Fruit fly (Drosophila melanogaster) S2 (cell line): ENCODE data around the gene ogre.
A peak's percentile ranks its signal among the peaks of the same experiment; 100 is the strongest.

Experiments
- CG8478 ChIP-seq: fragments of >200 bp; optimal IDR thresholded peaks from 2 replicates; lab custom pipeline; 2018
- CTCF ChIP-seq, 2 experiments: fragments of >200 bp; optimal IDR thresholded peaks; 2 replicates each; lab custom pipeline; 2018

The ogre gene

DNA sequence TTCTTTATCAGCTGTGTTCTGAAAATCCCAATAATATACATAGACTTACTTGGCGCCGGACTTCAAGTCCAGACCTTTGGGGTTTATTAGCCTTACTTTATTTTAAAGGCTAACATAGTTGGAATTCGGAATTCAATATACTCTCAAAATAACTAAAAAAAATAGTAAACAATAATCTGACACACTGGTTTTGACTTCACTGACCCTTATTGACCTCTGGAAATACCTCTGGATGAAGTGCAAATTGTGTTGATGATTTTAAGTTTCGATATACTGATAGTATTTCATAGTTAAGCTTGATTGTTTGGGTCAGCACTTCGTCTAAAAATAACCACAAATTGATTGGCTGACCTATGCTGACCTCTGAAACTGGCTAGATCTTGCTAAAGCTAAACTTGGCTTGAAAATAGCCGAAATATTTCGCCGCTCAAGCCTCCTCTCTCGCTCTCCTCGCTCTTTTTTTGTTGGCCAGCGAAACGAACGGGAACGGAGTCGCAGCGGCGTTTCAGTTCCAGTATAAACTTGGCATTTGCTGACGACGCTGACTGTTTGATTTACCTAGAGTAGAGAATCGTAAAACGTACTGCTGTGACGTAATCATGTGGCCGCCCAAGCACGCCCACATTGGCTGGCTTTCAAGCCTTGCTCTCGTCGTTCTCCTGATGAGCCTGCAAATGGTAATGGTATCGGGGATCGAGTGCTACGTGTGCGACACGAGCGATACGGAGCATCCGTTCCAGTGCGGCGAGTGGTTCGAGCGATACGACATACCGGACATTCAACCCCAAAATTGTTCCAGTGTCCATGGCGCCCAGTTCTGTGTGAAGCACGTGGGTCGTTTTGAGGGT lies 4.9 kb downstream of the ogre start, which contains the start of gene bou:
TSS of gene bou (plus strand) at position 507 of the 848 bp plus-strand sequence.
- TF ChIP-seq CTCF (optimal IDR thresholded peaks at IDR 0.05; lab: Kevin White, UChicago) (no peak), CG8478 (no peak)

- no peak for TF ChIP-seq CG8478
- TF ChIP-seq CTCF (optimal IDR thresholded peaks at IDR 0.05; lab: Kevin White, UChicago), result no peak
These were observed 5.8 kb downstream of the ogre start for dm6 chrX:6985182-6985851.

dm6 chrX:6983500-6984320 lies 7.4 kb downstream of the ogre start:
- TF ChIP-seq CTCF (optimal IDR thresholded peaks at IDR 0.05; lab: Kevin White, UChicago), result no peak
- no peak for TF ChIP-seq CG8478

DNA sequence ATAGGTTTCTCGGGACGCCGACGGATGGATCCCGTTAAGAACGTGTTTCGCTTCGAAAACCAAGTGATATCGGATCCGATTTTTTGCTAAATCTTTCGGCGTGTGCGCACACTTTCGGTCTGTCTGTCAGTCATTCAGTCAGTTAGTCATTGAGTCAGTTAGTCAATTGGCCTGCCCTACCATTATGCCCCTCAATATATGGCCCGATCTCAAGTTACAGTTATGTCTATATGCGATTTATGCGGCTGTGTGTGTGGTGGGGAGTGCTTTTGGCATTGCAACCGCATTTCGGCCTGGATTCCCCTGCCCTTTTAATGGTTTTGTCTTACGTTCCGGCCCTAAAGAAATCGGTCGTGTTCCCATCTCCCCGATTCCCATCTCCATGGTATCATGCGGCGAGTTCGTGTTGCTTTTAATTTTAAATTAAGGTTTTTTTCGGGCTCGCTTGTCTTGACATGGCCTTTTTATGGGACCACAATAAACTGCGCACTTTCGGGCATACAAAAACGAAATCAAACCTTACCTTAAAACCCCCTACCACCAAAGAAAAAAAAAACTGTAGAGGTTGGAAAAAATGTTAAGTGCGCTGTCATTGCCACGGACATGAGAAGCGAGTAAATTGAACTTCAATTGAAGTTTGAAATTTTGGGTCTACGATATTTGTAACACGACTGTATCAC lies 8.3 kb downstream of the ogre start:
- TF ChIP-seq CG8478 (no peak), CTCF (optimal IDR thresholded peaks at IDR 0.05; lab: Kevin White, UChicago) (no peak)

DNA sequence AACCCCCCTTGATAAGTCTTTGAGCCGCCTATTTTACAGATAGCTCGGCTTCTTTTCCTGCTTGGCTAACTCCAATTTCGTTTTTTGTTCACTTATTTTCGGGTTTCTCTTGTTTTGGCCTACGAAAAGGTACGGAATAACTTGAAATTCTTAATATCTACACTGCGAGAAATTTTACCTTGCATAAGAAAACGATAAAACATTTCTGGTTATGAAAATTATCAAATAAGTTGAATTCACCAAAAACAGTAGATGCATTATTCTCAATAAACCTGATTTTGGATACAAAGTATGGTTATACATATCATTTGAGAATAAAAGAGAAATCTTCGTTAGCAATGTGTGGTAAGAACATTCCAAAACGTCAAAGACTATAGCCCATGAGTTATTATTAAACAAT lies 9.1 kb downstream of the ogre start:
- TF ChIP-seq CG8478 (no peak), CTCF (optimal IDR thresholded peaks at IDR 0.05; lab: Kevin White, UChicago) (no peak)

DNA sequence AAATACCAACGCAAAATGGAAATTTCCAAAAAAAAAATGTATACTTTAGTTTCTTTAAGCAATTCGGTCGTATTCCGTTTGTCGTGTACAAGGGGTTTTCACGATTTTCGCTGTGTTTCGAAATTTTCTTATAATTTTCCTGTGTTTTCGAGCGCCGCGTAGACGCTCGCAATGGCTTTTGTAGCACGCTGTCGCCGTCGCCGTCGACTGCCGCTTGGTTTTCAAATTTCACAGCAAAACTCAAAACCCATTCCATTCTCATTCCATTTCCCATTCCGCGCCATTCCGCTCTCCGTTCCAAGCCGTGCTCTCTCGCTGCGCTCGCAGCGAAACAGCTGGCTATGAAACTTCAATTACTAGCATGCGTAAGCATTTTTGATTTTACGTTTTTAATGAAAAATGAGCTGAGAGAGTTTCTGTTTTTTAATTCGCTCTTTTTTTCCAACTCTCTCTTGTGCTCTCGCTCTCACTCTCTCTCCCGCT lies 9.6 kb downstream of the ogre start:
- TF ChIP-seq CG8478 (no peak), CTCF (optimal IDR thresholded peaks at IDR 0.05; lab: Kevin White, UChicago) (no peak)

dm6 chrX:6976911-6977310 lies 14.2 kb downstream of the ogre start:
- TF ChIP-seq CTCF (optimal IDR thresholded peaks at IDR 0.05; lab: Kevin White, UChicago) (no peak), CG8478 (no peak)

DNA sequence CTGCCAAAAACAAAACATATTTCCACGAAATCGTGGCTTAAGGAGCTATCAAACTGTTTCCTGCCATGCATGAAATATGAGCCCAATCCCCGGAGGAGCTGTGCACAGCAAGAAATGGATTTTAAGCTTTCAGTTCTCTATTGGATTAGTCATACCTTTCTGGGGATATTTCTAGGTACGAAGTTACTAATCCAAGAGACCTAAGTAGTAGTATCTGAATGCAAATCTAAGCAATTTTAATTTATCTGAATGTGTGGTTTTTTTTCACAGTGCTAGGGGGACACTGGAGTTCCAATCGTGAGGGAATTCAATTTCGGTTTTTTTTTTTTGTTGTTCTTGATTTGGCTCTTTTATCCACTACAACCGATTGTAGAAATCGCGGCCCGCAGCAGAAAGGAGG lies 14.8 kb downstream of the ogre start:
- TF ChIP-seq CG8478 (no peak), CTCF (optimal IDR thresholded peaks at IDR 0.05; lab: Kevin White, UChicago) (no peak)

DNA sequence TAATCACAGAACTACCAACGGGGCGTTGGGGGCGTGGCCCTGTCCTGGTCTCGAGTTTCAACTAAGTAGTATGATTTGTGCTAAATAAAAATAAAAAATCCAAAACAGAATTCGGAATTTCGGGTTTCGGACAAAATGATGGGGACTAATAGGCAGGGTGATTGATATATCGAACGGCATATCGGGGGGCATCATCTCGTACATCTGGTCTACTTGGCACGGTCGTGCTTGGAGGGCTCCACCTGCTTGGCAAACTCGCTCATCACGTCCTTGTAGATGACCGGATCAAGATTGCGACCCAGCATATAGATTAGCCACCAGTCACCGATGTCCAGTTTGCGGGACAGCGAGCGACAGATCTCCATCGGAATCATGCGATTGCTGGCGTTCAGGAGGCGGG lies 16.9 kb downstream of the ogre start:
- no peak for TF ChIP-seq CTCF (optimal IDR thresholded peaks at IDR 0.05; lab: Kevin White, UChicago)
- TF ChIP-seq CG8478, result no peak

- no peak for TF ChIP-seq CG8478
- peak in 1 of 2 experiments; percentile 37 for TF ChIP-seq CTCF (optimal IDR thresholded peaks at IDR 0.05; lab: Kevin White, UChicago)
These were observed 17.8 kb downstream of the ogre start, which contains the start of gene CG3040 for dm6 chrX:6973340-6973739. TSS of gene CG3040 (minus strand) at chrX:6973393.

DNA sequence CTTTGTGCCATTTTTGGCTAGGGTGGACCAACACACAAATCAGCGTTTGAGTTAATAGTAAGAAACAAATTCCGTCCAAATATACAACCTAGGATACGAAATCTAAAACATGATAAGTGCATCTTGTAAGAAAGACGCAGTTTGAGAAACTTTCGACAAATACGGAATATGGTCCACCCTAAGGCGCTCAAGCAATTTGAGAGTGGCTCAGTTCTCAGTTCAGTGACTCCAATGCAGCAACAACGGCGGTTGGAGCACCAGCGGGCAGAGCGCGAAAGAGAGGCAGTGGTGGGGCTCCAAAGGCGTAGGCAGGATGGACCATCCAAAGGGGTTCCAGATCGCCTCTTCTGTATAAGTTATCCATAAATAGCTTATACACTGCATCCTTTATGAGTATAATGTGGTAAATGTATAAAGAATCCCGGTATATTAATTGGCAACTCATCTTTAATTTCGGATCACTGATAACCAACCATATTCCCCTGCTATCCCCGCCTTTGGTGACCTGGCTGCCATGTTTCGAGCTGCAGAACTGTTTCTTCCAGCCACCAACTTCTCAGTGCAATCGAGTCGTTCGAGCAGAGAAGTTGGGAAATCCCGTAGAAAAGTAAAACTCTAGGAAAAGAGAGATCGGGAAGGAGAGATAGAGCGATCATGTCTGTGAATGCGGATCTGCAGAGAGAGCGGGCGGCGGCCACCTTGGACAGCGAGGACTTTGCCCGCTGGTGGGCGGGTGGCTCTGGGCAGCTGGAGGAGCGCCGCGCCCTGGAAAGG lies 21.6 kb downstream of the ogre start, which contains the start of gene CG4586:
TSS of gene CG4586 (plus strand) at position 555 of the 774 bp plus-strand sequence.
- TF ChIP-seq CG8478 (no peak), CTCF (optimal IDR thresholded peaks at IDR 0.05; lab: Kevin White, UChicago) (no peak)

DNA sequence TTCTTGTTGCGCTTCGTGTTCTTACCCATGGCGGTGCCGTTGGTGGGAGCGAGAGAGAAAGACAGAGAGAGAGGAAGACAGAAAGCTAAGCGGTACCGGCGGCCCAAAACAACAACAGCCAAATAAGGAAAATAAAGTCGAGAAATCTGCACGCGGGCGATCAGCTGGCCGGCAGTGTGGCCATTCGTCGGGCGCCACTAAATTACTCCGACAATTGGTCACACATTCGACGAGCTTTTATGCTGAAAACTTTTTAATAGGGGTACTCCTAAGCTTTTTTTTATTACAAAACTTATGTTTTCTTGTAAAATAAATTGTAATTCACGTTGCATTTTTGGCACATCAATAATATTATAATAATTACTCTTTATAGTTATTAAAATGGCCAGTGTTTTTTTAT lies 22.6 kb downstream of the ogre start, which contains the start of gene Setd3:
TSS of gene Setd3 (minus strand) at position 187 of the 400 bp plus-strand sequence.
- TF ChIP-seq CTCF (optimal IDR thresholded peaks at IDR 0.05; lab: Kevin White, UChicago) (no peak), CG8478 (no peak)

DNA sequence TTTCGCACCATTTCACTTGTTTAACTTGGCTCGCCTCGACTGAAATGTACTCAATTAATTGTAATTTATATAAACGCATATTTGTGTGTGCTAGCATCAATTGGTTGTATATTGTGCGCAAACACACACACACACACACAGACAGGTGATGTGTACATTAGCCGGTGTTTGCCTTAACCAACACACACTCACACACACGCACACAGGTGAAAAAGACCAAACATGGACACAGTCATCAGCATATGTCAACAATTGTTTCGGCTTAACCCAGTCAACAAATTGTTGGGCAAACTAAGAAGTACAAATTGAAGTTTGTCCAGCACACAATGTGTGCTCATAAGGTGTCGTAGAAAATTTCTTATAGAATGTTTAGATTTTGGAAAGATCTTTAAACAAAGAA lies 53.7 kb downstream of the ogre start:
- TF ChIP-seq CTCF (optimal IDR thresholded peaks at IDR 0.05; lab: Kevin White, UChicago) (no peak), CG8478 (no peak)

dm6 chrX:6936884-6937283 lies 54.2 kb downstream of the ogre start:
- TF ChIP-seq CG8478, result no peak
